Worm (Caenorhabditis elegans) whole organism, young adult: ENCODE results near the gene mul-1.
"Not testable (repeated sequence)": the region's sequence is repeated elsewhere in the genome, so short reads cannot be mapped to it uniquely, and the experiment has no call there.

ENCODE experiments used
- D2030.7 ChIP-seq: fragments of 200-800 bp; sonication (Bioruptor generic); IDR thresholded peaks from 2 replicates; pipeline ENCODE4 v1.3.6; 2022; ENCODE audit warnings: missing genetic modification reagents, missing genetic modification characterization, missing compliant biosample characterization
- F33H1.4 ChIP-seq: fragments of 200-800 bp; sonication (Bioruptor generic); IDR thresholded peaks from 2 replicates; pipeline ENCODE4 v1.3.6; 2022; ENCODE audit warnings: missing genetic modification reagents, missing genetic modification characterization, missing compliant biosample characterization
- F39B2.1 ChIP-seq: fragments of 200-800 bp; sonication (Bioruptor generic); IDR thresholded peaks from 2 replicates; pipeline ENCODE4 v1.3.6; 2022; ENCODE audit warnings: missing genetic modification reagents, missing genetic modification characterization, missing compliant biosample characterization
- F49E8.2 ChIP-seq: sonication (generic microtip); optimal IDR thresholded peaks from 3 replicates; lab custom pipeline; 2017; ENCODE audit warnings: missing genetic modification characterization, mild to moderate bottlenecking, missing compliant biosample characterization, antibody characterized with exemption, moderate library complexity; ENCODE audit not compliant: insufficient read depth
- F57A8.1 ChIP-seq: fragments of 200-800 bp; sonication (Bioruptor generic); optimal IDR thresholded peaks from 2 replicates; lab custom pipeline; 2018; ENCODE audit warnings: mild to moderate bottlenecking, missing genetic modification characterization, moderate library complexity, missing compliant biosample characterization
- K12H6.12 ChIP-seq: fragments of 200-800 bp; sonication (Bioruptor generic); optimal IDR thresholded peaks from 2 replicates; lab custom pipeline; 2018; ENCODE audit warnings: mild to moderate bottlenecking, missing genetic modification characterization, missing compliant biosample characterization
- T26A5.8 ChIP-seq: sonication (generic microtip); optimal IDR thresholded peaks from 2 replicates; lab custom pipeline; 2016; ENCODE audit warnings: missing genetic modification characterization, missing compliant biosample characterization
- Y53G8AR.9 ChIP-seq: fragments of 200-800 bp; sonication (Bioruptor generic); conservative IDR thresholded peaks from 2 replicates; pipeline ENCODE4 v1.3.6; 2022; ENCODE audit warnings: missing genetic modification reagents, missing genetic modification characterization, missing compliant biosample characterization
- Y79H2A.3 ChIP-seq: fragments of 200-800 bp; sonication (Bioruptor generic); conservative IDR thresholded peaks from 2 replicates; pipeline ENCODE4 v1.3.6; 2022; ENCODE audit warnings: missing genetic modification reagents, missing genetic modification characterization, missing compliant biosample characterization
- ceh-100 ChIP-seq: fragments of 200-800 bp; sonication (Bioruptor generic); IDR thresholded peaks from 2 replicates; pipeline ENCODE4 v1.3.6; 2022; ENCODE audit warnings: missing genetic modification reagents, missing genetic modification characterization, missing compliant biosample characterization
- efl-1 ChIP-seq: fragments of 150-350 bp; optimal IDR thresholded peaks from 2 replicates; lab custom pipeline; 2014; ENCODE audit warnings: missing biosample characterization, missing genetic modification reagents, missing genetic modification characterization
- egrh-3 ChIP-seq: fragments of 200-800 bp; sonication (Bioruptor generic); IDR thresholded peaks from 2 replicates; pipeline ENCODE4 v1.3.6; 2022; ENCODE audit warnings: missing genetic modification reagents, missing genetic modification characterization, missing compliant biosample characterization
- fkh-3 ChIP-seq: sonication (generic microtip); optimal IDR thresholded peaks from 2 replicates; lab custom pipeline; 2016; ENCODE audit warnings: mild to moderate bottlenecking, missing genetic modification characterization, missing compliant biosample characterization
- gei-17 ChIP-seq: fragments of 200-800 bp; sonication (Bioruptor generic); optimal IDR thresholded peaks from 2 replicates; lab custom pipeline; 2018; ENCODE audit warnings: mild to moderate bottlenecking, missing genetic modification characterization, missing compliant biosample characterization
- hlh-12 ChIP-seq: sonication (generic microtip); optimal IDR thresholded peaks from 2 replicates; lab custom pipeline; 2016; ENCODE audit warnings: missing genetic modification characterization, missing compliant biosample characterization
- hmg-1.2 ChIP-seq: fragments of 200-800 bp; sonication (Bioruptor generic); IDR thresholded peaks from 2 replicates; pipeline ENCODE4 v1.3.6; 2022; ENCODE audit warnings: missing genetic modification reagents, missing genetic modification characterization, missing compliant biosample characterization
- hmg-20 ChIP-seq: fragments of 200-800 bp; sonication (Bioruptor generic); IDR thresholded peaks from 2 replicates; pipeline ENCODE4 v1.3.6; 2022; ENCODE audit warnings: missing genetic modification reagents, missing genetic modification characterization, missing compliant biosample characterization
- lin-26 ChIP-seq: fragments of 200-800 bp; sonication (Bioruptor generic); IDR thresholded peaks from 2 replicates; pipeline ENCODE4 v1.3.6; 2022; ENCODE audit warnings: missing genetic modification reagents, missing genetic modification characterization, missing compliant biosample characterization
- madf-6 ChIP-seq: fragments of 200-800 bp; sonication (Bioruptor generic); IDR thresholded peaks from 2 replicates; pipeline ENCODE4 v1.3.6; 2022; ENCODE audit warnings: missing genetic modification reagents, missing genetic modification characterization, missing compliant biosample characterization
- madf-8 ChIP-seq: fragments of 200-800 bp; sonication (Bioruptor generic); conservative IDR thresholded peaks from 2 replicates; pipeline ENCODE4 v1.3.6; 2022; ENCODE audit warnings: missing genetic modification reagents, missing genetic modification characterization, missing compliant biosample characterization
- nhr-80 ChIP-seq: sonication (generic microtip); optimal IDR thresholded peaks from 2 replicates; lab custom pipeline; 2016; ENCODE audit warnings: missing genetic modification characterization, missing compliant biosample characterization
- pbrm-1 ChIP-seq: fragments of 200-800 bp; sonication (Bioruptor generic); IDR thresholded peaks from 2 replicates; pipeline ENCODE4 v1.3.6; 2022; ENCODE audit warnings: missing genetic modification reagents, missing genetic modification characterization, missing compliant biosample characterization
- pha-4 ChIP-seq: fragments of 150-350 bp; sonication (generic microtip); optimal IDR thresholded peaks from 2 replicates; lab custom pipeline; 2014; ENCODE audit warnings: missing biosample characterization, missing genetic modification reagents, missing genetic modification characterization
- rec-8 ChIP-seq, 2 experiments: sonication (generic microtip); optimal IDR thresholded peaks; 2 replicates each; lab custom pipeline; 2016; ENCODE audit warnings: mild to moderate bottlenecking in 2 of 2, missing genetic modification characterization in 2 of 2, missing genetic modification reagents in 2 of 2, missing genotype in 2 of 2, missing biosample characterization in 1 of 2, missing compliant biosample characterization in 1 of 2, moderate library complexity in 1 of 2
- repo-1 ChIP-seq: sonication (generic microtip); optimal IDR thresholded peaks from 2 replicates; lab custom pipeline; 2017; ENCODE audit warnings: mild to moderate bottlenecking, missing genetic modification characterization, missing compliant biosample characterization
- sea-2 ChIP-seq: fragments of 200-800 bp; sonication (Bioruptor generic); IDR thresholded peaks from 2 replicates; pipeline ENCODE4 v1.3.6; 2022; ENCODE audit warnings: missing genetic modification characterization, missing compliant biosample characterization
- snpc-1.3 ChIP-seq: sonication (generic microtip); optimal IDR thresholded peaks from 2 replicates; lab custom pipeline; 2017; ENCODE audit warnings: missing genetic modification characterization, mild to moderate bottlenecking, missing compliant biosample characterization, antibody characterized with exemption, moderate library complexity, missing genotype, missing genetic modification reagents; ENCODE audit not compliant: insufficient read depth
- somi-1 ChIP-seq: fragments of 200-800 bp; sonication (Bioruptor generic); optimal IDR thresholded peaks from 2 replicates; lab custom pipeline; 2018; ENCODE audit warnings: mild to moderate bottlenecking, missing genetic modification characterization, missing compliant biosample characterization
- sptf-2 ChIP-seq: fragments of 200-800 bp; sonication (Bioruptor generic); optimal IDR thresholded peaks from 2 replicates; lab custom pipeline; 2018; ENCODE audit warnings: mild to moderate bottlenecking, missing genetic modification characterization, missing compliant biosample characterization
- tbx-9 ChIP-seq: sonication (generic microtip); optimal IDR thresholded peaks from 2 replicates; lab custom pipeline; 2016; ENCODE audit warnings: borderline replicate concordance, missing genetic modification characterization, inconsistent platforms, missing compliant biosample characterization
- ztf-25 ChIP-seq: fragments of 200-800 bp; sonication (Bioruptor generic); IDR thresholded peaks from 2 replicates; pipeline ENCODE4 v1.3.6; 2022; ENCODE audit warnings: missing genetic modification reagents, missing genetic modification characterization, missing compliant biosample characterization

Gene mul-1

DNA sequence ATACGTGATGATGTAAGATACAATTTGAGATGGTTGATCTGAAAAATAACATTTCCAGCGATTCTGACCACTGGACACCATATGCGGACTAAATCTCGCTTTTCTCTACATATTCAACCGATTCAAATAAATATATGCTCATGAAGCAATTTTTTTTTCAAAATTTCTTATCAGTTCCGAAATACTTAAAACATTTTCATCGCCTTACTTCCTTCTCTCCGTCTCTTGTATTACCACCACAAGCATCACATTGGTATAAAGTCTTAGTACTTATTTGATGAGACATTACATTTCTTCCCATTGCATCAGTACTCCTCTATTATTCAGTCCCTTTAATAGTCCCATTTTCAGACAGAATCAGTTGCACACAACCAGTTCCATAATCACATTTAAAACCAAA, 31.7 kb upstream of the mul-1 start, which contains the start of gene K08D10.14:
Gene K08D10.14, plus strand, starts transcription at position 301 of the 400 bp plus-strand sequence.
- TF ChIP-seq Y53G8AR.9 (GFP tag; lab: Robert Waterston, UW) (no peak), nhr-80 (tag; lab: Kevin White, UChicago) (peak; percentile 17)

ce11 chrIV:4152143-4152542, 29.2 kb upstream of the mul-1 start, which contains the start of the genes K08D10.10 and R07C12.1:
TSS of gene K08D10.10 (plus strand) at chrIV:4152235.
TSS of gene R07C12.1 (plus strand) at chrIV:4152456.
- TF ChIP-seq pha-4 (no peak), nhr-80 (tag; lab: Kevin White, UChicago) (peak; percentile 42)

ce11 chrIV:4150138-4150537, 27.2 kb upstream of the mul-1 start:
- TF ChIP-seq sea-2 (no peak), F33H1.4 (GFP tag; lab: Robert Waterston, UW) (no peak), rec-8 (tag; optimal IDR thresholded peaks at IDR 0.05; lab: Kevin White, UChicago) (no peak), ceh-100 (GFP tag; lab: Robert Waterston, UW) (no peak), gei-17 (GFP tag; lab: Kevin White, UChicago) (no peak), egrh-3 (GFP tag; lab: Robert Waterston, UW) (no peak), F49E8.2 (tag; lab: Kevin White, UChicago) (no peak), efl-1 (GFP tag; lab: Kevin White, UChicago) (no peak), ztf-25 (GFP tag; lab: Robert Waterston, UW) (no peak), lin-26 (GFP tag; lab: Robert Waterston, UW) (no peak)

DNA sequence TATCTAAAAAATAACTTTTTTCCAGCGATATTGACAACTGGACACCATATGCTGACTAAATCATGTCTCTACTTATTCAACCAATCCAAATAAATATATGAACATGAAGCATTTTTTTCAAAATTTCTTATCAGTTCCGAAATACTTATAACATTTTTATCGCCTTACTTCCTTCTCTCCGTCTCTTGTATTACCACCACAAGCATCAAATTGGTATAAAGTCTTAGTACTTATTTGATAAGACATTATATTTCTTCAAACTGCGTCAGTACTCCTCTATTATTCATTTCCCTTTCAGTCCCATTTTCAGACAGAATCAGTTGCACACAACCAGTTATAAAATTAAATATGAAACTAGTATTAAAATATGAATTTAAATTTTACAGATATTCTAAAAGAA, 24.9 kb upstream of the mul-1 start:
- no peak for TF ChIP-seq somi-1 (GFP tag; lab: Kevin White, UChicago)
- TF ChIP-seq D2030.7 (GFP tag; lab: Robert Waterston, UW), result no peak
- peak; percentile 77 for TF ChIP-seq nhr-80 (tag; lab: Kevin White, UChicago)
- no peak for TF ChIP-seq F57A8.1
- TF ChIP-seq hlh-12 (tag; lab: Kevin White, UChicago), result no peak
- no peak for TF ChIP-seq rec-8 (tag; optimal IDR thresholded peaks at IDR 0.05; lab: Kevin White, UChicago)
- TF ChIP-seq, all 124 proteins: peak for 1

DNA sequence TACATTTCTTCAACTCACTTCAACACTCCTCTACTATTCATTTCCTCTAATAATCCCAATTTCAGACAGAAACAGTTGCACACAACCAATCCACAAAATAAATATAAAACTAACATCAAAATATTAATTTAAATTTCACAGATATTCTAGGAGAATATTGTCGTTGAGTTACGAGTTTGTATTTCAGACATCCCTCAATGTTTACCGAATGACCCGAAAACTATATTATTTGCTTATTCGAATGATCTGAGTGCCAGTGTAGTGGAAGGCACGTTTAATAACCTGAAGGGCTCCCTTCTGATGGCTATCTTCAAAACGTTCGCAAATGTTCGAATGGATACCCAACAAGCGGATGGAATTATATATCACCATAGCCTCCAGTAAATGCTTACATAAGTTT, 21.8 kb upstream of the mul-1 start, which contains the start of gene R07C12.3:
Gene R07C12.3, plus strand, starts transcription at position 301 of the 400 bp plus-strand sequence.
- TF ChIP-seq madf-8 (GFP tag; lab: Robert Waterston, UW), result no peak
- no peak for TF ChIP-seq hmg-1.2
- no peak for TF ChIP-seq tbx-9
- no peak for TF ChIP-seq pbrm-1 (GFP tag; lab: Robert Waterston, UW)
- TF ChIP-seq T26A5.8, result no peak
- no peak for TF ChIP-seq K12H6.12 (tag; lab: Kevin White, UChicago)
- TF ChIP-seq F39B2.1 (GFP tag; lab: Robert Waterston, UW), result no peak
- TF ChIP-seq hmg-20 (GFP tag; lab: Robert Waterston, UW), result no peak
- TF ChIP-seq repo-1 (tag; lab: Kevin White, UChicago), result no peak
- TF ChIP-seq madf-6 (GFP tag; lab: Robert Waterston, UW), result no peak
- TF ChIP-seq snpc-1.3 (tag; lab: Kevin White, UChicago), result no peak
- no peak for TF ChIP-seq F57A8.1
- TF ChIP-seq somi-1 (GFP tag; lab: Kevin White, UChicago), result no peak

- TF ChIP-seq sptf-2 (GFP tag; lab: Kevin White, UChicago); Y79H2A.3 (GFP tag; lab: Robert Waterston, UW); fkh-3 (tag; lab: Kevin White, UChicago): not testable (repeated sequence)
These were observed 20.0 kb upstream of the mul-1 start, which contains the start of gene F49F1.12 for ce11 chrIV:4142986-4143385. TSS of gene F49F1.12 (minus strand) at chrIV:4143086.
